Worm (Caenorhabditis elegans): ENCODE measurements around the gene Y40A1A.3.

DNA sequence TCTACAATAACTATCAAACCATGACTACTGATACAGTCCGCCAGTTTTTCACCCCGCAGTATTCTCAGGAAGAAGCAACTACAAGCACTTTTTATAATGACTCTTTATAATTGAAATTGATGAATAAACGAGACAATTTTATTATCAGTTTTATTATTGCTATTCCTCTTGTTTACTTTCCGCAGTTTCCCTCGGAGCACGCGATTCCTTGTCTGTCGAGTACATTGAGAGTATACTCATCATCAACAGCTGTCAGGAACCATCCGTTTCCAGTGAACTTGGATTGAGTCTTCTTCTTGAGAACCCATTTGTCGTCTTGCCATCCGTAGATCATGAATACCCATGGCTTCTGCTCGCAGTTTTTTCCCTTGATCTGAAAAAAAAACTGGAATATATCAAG, 33.0 kb upstream of the Y40A1A.3 start:
- TF ChIP-seq dao-5 (tag; optimal IDR thresholded peaks at IDR 0.05), result no peak
- no peak for TF ChIP-seq him-1 (tag; optimal IDR thresholded peaks at IDR 0.05)
- TF ChIP-seq W03F9.2 (tag; optimal IDR thresholded peaks at IDR 0.05), result no peak

All from whole organism, L4/young adult.